Worm (Caenorhabditis elegans): ENCODE measurements around the gene hen-1.

ce11 chrX:7153460-7153859 lies 36.7 kb upstream of the hen-1 start:
- TF ChIP-seq ceh-28 (tag; optimal IDR thresholded peaks at IDR 0.05) (no peak), nhr-11 (tag; optimal IDR thresholded peaks at IDR 0.05) (no peak), skn-1 (tag; optimal IDR thresholded peaks at IDR 0.05) (no peak), nhr-42 (GFP tag; IDR thresholded peaks at IDR 0.05) (no peak), lir-3 (tag; optimal IDR thresholded peaks at IDR 0.05) (no peak), sdz-12 (GFP tag; optimal IDR thresholded peaks at IDR 0.05) (no peak), fkh-10 (GFP tag; optimal IDR thresholded peaks at IDR 0.05) (no peak), ZK337.2 (GFP tag; IDR thresholded peaks at IDR 0.05) (no peak), egl-27 (tag; optimal IDR thresholded peaks at IDR 0.05) (no peak)

Measured in whole organism, L4 larva.